Fruit fly (Drosophila melanogaster) whole organism, embryonic: ENCODE measurements around the gene CG13097.

Source experiments
- CG12391 ChIP-seq: fragments of 200-800 bp; sonication (Bioruptor generic); optimal IDR thresholded peaks from 3 replicates; lab custom pipeline; 2018; ENCODE audit warnings: missing biosample characterization, mild to moderate bottlenecking, missing genetic modification characterization, moderate library complexity
- CG4707 ChIP-seq: fragments of 200-800 bp; sonication (Bioruptor generic); optimal IDR thresholded peaks from 2 replicates; lab custom pipeline; 2018; ENCODE audit warnings: missing biosample characterization, mild to moderate bottlenecking, missing genetic modification characterization, moderate library complexity
- CG6683 ChIP-seq: fragments of 200-800 bp; sonication (Bioruptor generic); optimal IDR thresholded peaks from 2 replicates; lab custom pipeline; 2017; ENCODE audit warnings: missing biosample characterization, mild to moderate bottlenecking, missing genetic modification characterization, missing genetic modification reagents
- CG6854 ChIP-seq: fragments of 200-800 bp; sonication (Bioruptor generic); optimal IDR thresholded peaks from 3 replicates; lab custom pipeline; 2017; ENCODE audit warnings: missing biosample characterization, mild to moderate bottlenecking, missing genetic modification characterization
- CrebB ChIP-seq: fragments of 200-800 bp; sonication (Bioruptor generic); optimal IDR thresholded peaks from 3 replicates; lab custom pipeline; 2018; ENCODE audit warnings: missing biosample characterization, mild to moderate bottlenecking, missing genetic modification characterization
- Dfd ChIP-seq, 2 experiments: fragments of >200 bp; optimal IDR thresholded peaks; 2 replicates each; lab custom pipeline; 2017; ENCODE audit warnings: missing biosample characterization in 2 of 2, missing genetic modification characterization in 2 of 2
- Opbp ChIP-seq: fragments of 200-800 bp; sonication (Bioruptor generic); IDR thresholded peaks from 3 replicates; pipeline ENCODE4 v1.3.6; 2022; ENCODE audit warnings: missing biosample characterization, missing genetic modification characterization; ENCODE audit not compliant: partially characterized antibody
- slou ChIP-seq: fragments of 200-800 bp; sonication (Bioruptor generic); optimal IDR thresholded peaks from 3 replicates; lab custom pipeline; 2016; ENCODE audit warnings: missing biosample characterization, missing genetic modification characterization
- unpg ChIP-seq: fragments of 200-800 bp; sonication (Bioruptor generic); optimal IDR thresholded peaks from 3 replicates; lab custom pipeline; 2018; ENCODE audit warnings: missing biosample characterization, mild to moderate bottlenecking, missing genetic modification characterization, moderate library complexity

dm6 chr2L:8463144-8464106 is 51.2 kb downstream of the CG13097 start, which contains the start of gene Agpat2:
- TF ChIP-seq unpg (GFP tag; lab: Kevin White, UChicago) = peak; percentile 86
- TF ChIP-seq Opbp = peak; percentile 12; the same call in 1 of the 3 replicates
- TF ChIP-seq CrebB (tag; lab: Kevin White, UChicago) = peak; percentile 68
- TF ChIP-seq CG6683 = peak; percentile 76
- TF ChIP-seq slou = peak; percentile 86
- TF ChIP-seq CG4707 = peak; percentile 60
- TF ChIP-seq Dfd (GFP tag; optimal IDR thresholded peaks at IDR 0.05; lab: Kevin White, UChicago) = no peak
- TF ChIP-seq CG12391 (tag; lab: Kevin White, UChicago) = peak; percentile 90
- TF ChIP-seq CG6854 (GFP tag; lab: Kevin White, UChicago) = peak; percentile 77
